Worm (Caenorhabditis elegans): Measurements from ENCODE around the gene dhs-25.

ce11 chrX:1480564-1480963, 5.8 kb upstream of the dhs-25 start:
- TF ChIP-seq unc-62 (GFP tag; optimal IDR thresholded peaks at IDR 0.05) (no peak), sup-37 (GFP tag; optimal IDR thresholded peaks at IDR 0.05) (no peak), ztf-11 (tag; optimal IDR thresholded peaks at IDR 0.05) (no peak), ztf-4 (tag; optimal IDR thresholded peaks at IDR 0.05) (no peak), nhr-12 (tag; optimal IDR thresholded peaks at IDR 0.05) (no peak), nhr-90 (tag; optimal IDR thresholded peaks at IDR 0.05; ENCODE audit: poor library complexity) (no peak), pqm-1 (tag; optimal IDR thresholded peaks at IDR 0.05) (no peak), ceh-82 (tag; optimal IDR thresholded peaks at IDR 0.05) (no peak), snpc-4 (tag; optimal IDR thresholded peaks at IDR 0.05) (no peak), zag-1 (tag; optimal IDR thresholded peaks at IDR 0.05) (no peak), lsy-2 (tag; optimal IDR thresholded peaks at IDR 0.05) (no peak), elt-3 (tag; optimal IDR thresholded peaks at IDR 0.05) (no peak)
